Fruit fly (Drosophila melanogaster) whole organism, embryonic: ENCODE measurements around the gene ND-24.

ENCODE experiments used
- Atf3 ChIP-seq: fragments of 200-800 bp; sonication (Bioruptor generic); optimal IDR thresholded peaks from 3 replicates; lab custom pipeline; 2016; ENCODE audit warnings: missing biosample characterization, missing genetic modification characterization
- Bteb2 ChIP-seq: fragments of 200-800 bp; sonication (Bioruptor generic); optimal IDR thresholded peaks from 2 replicates; lab custom pipeline; 2016; ENCODE audit warnings: missing biosample characterization, missing genetic modification characterization
- CG10462 ChIP-seq: fragments of 200-800 bp; sonication (Bioruptor generic); optimal IDR thresholded peaks from 2 replicates; lab custom pipeline; 2016; ENCODE audit warnings: missing biosample characterization, missing genetic modification characterization
- CG11093 ChIP-seq: fragments of 200-800 bp; sonication (Bioruptor generic); IDR thresholded peaks from 3 replicates; pipeline ENCODE4 v1.3.6; 2022; ENCODE audit warnings: missing biosample characterization, missing genetic modification characterization
- CG11504 ChIP-seq: fragments of 200-800 bp; sonication (Bioruptor generic); optimal IDR thresholded peaks from 3 replicates; lab custom pipeline; 2019; ENCODE audit warnings: missing biosample characterization, mild to moderate bottlenecking, missing genetic modification characterization, moderate library complexity
- CG11695 ChIP-seq: fragments of 200-800 bp; sonication (Bioruptor generic); IDR thresholded peaks from 3 replicates; pipeline ENCODE4 v1.3.6; 2022; ENCODE audit warnings: missing biosample characterization, missing genetic modification characterization
- CG11696 ChIP-seq: fragments of 200-800 bp; sonication (Bioruptor generic); IDR thresholded peaks from 2 replicates; pipeline ENCODE4 v1.3.6; 2022; ENCODE audit warnings: missing biosample characterization, missing genetic modification characterization
- CG11723 ChIP-seq: fragments of 200-800 bp; sonication (Bioruptor generic); optimal IDR thresholded peaks from 2 replicates; lab custom pipeline; 2017; ENCODE audit warnings: missing biosample characterization, mild to moderate bottlenecking, missing genetic modification characterization
- CG12391 ChIP-seq: fragments of 200-800 bp; sonication (Bioruptor generic); optimal IDR thresholded peaks from 3 replicates; lab custom pipeline; 2018; ENCODE audit warnings: missing biosample characterization, mild to moderate bottlenecking, missing genetic modification characterization, moderate library complexity
- CG13624 ChIP-seq: fragments of 200-800 bp; sonication (Bioruptor generic); optimal IDR thresholded peaks from 2 replicates; lab custom pipeline; 2016; ENCODE audit warnings: missing biosample characterization, missing genetic modification characterization
- CG13894 ChIP-seq: fragments of 200-800 bp; sonication (Bioruptor generic); optimal IDR thresholded peaks from 3 replicates; lab custom pipeline; 2018; ENCODE audit warnings: missing biosample characterization, mild to moderate bottlenecking, missing genetic modification characterization, moderate library complexity
- CG16815 ChIP-seq: fragments of 200-800 bp; sonication (Bioruptor generic); optimal IDR thresholded peaks from 3 replicates; lab custom pipeline; 2017; ENCODE audit warnings: missing biosample characterization, mild to moderate bottlenecking, missing genetic modification characterization
- CG17361 ChIP-seq: fragments of 200-800 bp; sonication (Bioruptor generic); IDR thresholded peaks from 3 replicates; pipeline ENCODE4 v1.3.6; 2022; ENCODE audit warnings: missing biosample characterization, missing genetic modification characterization
- CG1832 ChIP-seq: fragments of 200-800 bp; sonication (Bioruptor generic); optimal IDR thresholded peaks from 2 replicates; lab custom pipeline; 2017; ENCODE audit warnings: missing biosample characterization, mild to moderate bottlenecking, missing genetic modification characterization, inconsistent platforms
- CG2116 ChIP-seq: fragments of 200-800 bp; sonication (Bioruptor generic); optimal IDR thresholded peaks from 3 replicates; lab custom pipeline; 2018; ENCODE audit warnings: missing biosample characterization, mild to moderate bottlenecking, missing genetic modification characterization
- CG32767 ChIP-seq: fragments of 200-800 bp; sonication (Bioruptor generic); IDR thresholded peaks from 2 replicates; pipeline ENCODE4 v1.3.6; 2022; ENCODE audit warnings: missing biosample characterization, missing genetic modification characterization
- CG3281 ChIP-seq: fragments of 200-800 bp; sonication (Bioruptor generic); optimal IDR thresholded peaks from 3 replicates; lab custom pipeline; 2017; ENCODE audit warnings: missing biosample characterization, mild to moderate bottlenecking, missing genetic modification characterization
- CG34224 ChIP-seq: fragments of 200-800 bp; sonication (Bioruptor generic); IDR thresholded peaks from 3 replicates; pipeline ENCODE4 v1.3.6; 2022; ENCODE audit warnings: missing biosample characterization, missing genetic modification characterization; ENCODE audit not compliant: partially characterized antibody
- CG43689 ChIP-seq: fragments of 200-800 bp; sonication (Bioruptor generic); IDR thresholded peaks from 2 replicates; pipeline ENCODE4 v1.3.6; 2022; ENCODE audit warnings: missing biosample characterization, missing genetic modification characterization
- CG4820 ChIP-seq: fragments of 200-800 bp; sonication (Bioruptor generic); optimal IDR thresholded peaks from 3 replicates; lab custom pipeline; 2016; ENCODE audit warnings: missing biosample characterization, missing genetic modification characterization
- CG9437 ChIP-seq: fragments of 200-800 bp; sonication (Bioruptor generic); optimal IDR thresholded peaks from 2 replicates; lab custom pipeline; 2018; ENCODE audit warnings: missing biosample characterization, mild to moderate bottlenecking, missing genetic modification characterization
- CTCF ChIP-seq: fragments of 200-800 bp; sonication (Bioruptor generic); optimal IDR thresholded peaks from 2 replicates; lab custom pipeline; 2017; ENCODE audit warnings: missing biosample characterization, mild to moderate bottlenecking, missing genetic modification characterization, moderate library complexity
- Chrac-16 ChIP-seq: fragments of 200-800 bp; sonication (Bioruptor generic); optimal IDR thresholded peaks from 3 replicates; lab custom pipeline; 2016; ENCODE audit warnings: missing biosample characterization, missing genetic modification characterization
- CoRest ChIP-seq: fragments of 200-800 bp; sonication (Bioruptor generic); optimal IDR thresholded peaks from 3 replicates; lab custom pipeline; 2018; ENCODE audit warnings: missing biosample characterization, mild to moderate bottlenecking, missing genetic modification characterization, moderate library complexity
- CrebB ChIP-seq: fragments of 200-800 bp; sonication (Bioruptor generic); optimal IDR thresholded peaks from 3 replicates; lab custom pipeline; 2018; ENCODE audit warnings: missing biosample characterization, mild to moderate bottlenecking, missing genetic modification characterization
- ERR ChIP-seq: fragments of 200-800 bp; sonication (Bioruptor generic); optimal IDR thresholded peaks from 2 replicates; lab custom pipeline; 2016; ENCODE audit warnings: missing biosample characterization, missing genetic modification characterization
- Fer3 ChIP-seq: fragments of 200-800 bp; sonication (Bioruptor generic); optimal IDR thresholded peaks from 2 replicates; lab custom pipeline; 2018; ENCODE audit warnings: missing biosample characterization, mild to moderate bottlenecking, missing genetic modification characterization, moderate library complexity
- Gsc ChIP-seq: fragments of 200-800 bp; sonication (Bioruptor generic); IDR thresholded peaks from 2 replicates; pipeline ENCODE4 v1.3.6; 2022; ENCODE audit warnings: missing biosample characterization, missing genetic modification characterization
- Gug ChIP-seq: fragments of 200-800 bp; sonication (Bioruptor generic); IDR thresholded peaks from 4 replicates; pipeline ENCODE4 v1.3.6; 2022; ENCODE audit warnings: missing biosample characterization, missing genetic modification characterization
- HLH54F ChIP-seq: fragments of 200-800 bp; sonication (Bioruptor generic); optimal IDR thresholded peaks from 3 replicates; lab custom pipeline; 2016; ENCODE audit warnings: missing biosample characterization, missing genetic modification characterization
- HmgZ ChIP-seq: fragments of 200-800 bp; sonication (Bioruptor generic); optimal IDR thresholded peaks from 2 replicates; lab custom pipeline; 2018; ENCODE audit warnings: missing biosample characterization, mild to moderate bottlenecking, missing genetic modification characterization
- Hr78 ChIP-seq, 2 experiments: fragments of 200-800 bp in 1 of 2; fragments of >200 bp in 1 of 2; sonication (Bioruptor generic) in 1 of 2; optimal IDR thresholded peaks; 2 replicates each; lab custom pipeline; 2017 to 2019; ENCODE audit warnings: missing biosample characterization in 2 of 2, missing genetic modification characterization in 2 of 2, mild to moderate bottlenecking in 1 of 2, moderate library complexity in 1 of 2
- MESR4 ChIP-seq: fragments of 200-800 bp; sonication (Bioruptor generic); optimal IDR thresholded peaks from 2 replicates; lab custom pipeline; 2018; ENCODE audit warnings: missing biosample characterization, mild to moderate bottlenecking, missing genetic modification characterization, moderate library complexity
- NFAT ChIP-seq: fragments of 200-800 bp; sonication (Bioruptor generic); IDR thresholded peaks from 2 replicates; pipeline ENCODE4 v1.3.6; 2022; ENCODE audit warnings: missing biosample characterization, missing genetic modification characterization
- Poxn ChIP-seq: fragments of 200-800 bp; sonication (Bioruptor generic); IDR thresholded peaks from 2 replicates; pipeline ENCODE4 v1.3.6; 2022; ENCODE audit warnings: missing biosample characterization, missing genetic modification characterization
- Scr ChIP-seq: fragments of 200-800 bp; sonication (Bioruptor generic); IDR thresholded peaks from 2 replicates; pipeline ENCODE4 v1.3.6; 2022; ENCODE audit warnings: missing biosample characterization, missing genetic modification characterization; ENCODE audit not compliant: partially characterized antibody
- ato ChIP-seq: fragments of 200-800 bp; sonication (Bioruptor generic); IDR thresholded peaks from 2 replicates; pipeline ENCODE4 v1.3.6; 2022; ENCODE audit warnings: missing biosample characterization, missing genetic modification characterization; ENCODE audit not compliant: partially characterized antibody
- az2 ChIP-seq: fragments of 200-800 bp; sonication (Bioruptor generic); optimal IDR thresholded peaks from 3 replicates; lab custom pipeline; 2016; ENCODE audit warnings: missing biosample characterization, missing genetic modification characterization
- bigmax ChIP-seq: fragments of 200-800 bp; sonication (Bioruptor generic); optimal IDR thresholded peaks from 2 replicates; lab custom pipeline; 2018; ENCODE audit warnings: missing biosample characterization, mild to moderate bottlenecking, missing genetic modification characterization
- dmrt99B ChIP-seq: fragments of 200-800 bp; sonication (Bioruptor generic); optimal IDR thresholded peaks from 2 replicates; lab custom pipeline; 2018; ENCODE audit warnings: missing biosample characterization, mild to moderate bottlenecking, missing genetic modification characterization, moderate library complexity
- fd96Cb ChIP-seq: fragments of 200-800 bp; sonication (Bioruptor generic); optimal IDR thresholded peaks from 2 replicates; lab custom pipeline; 2018; ENCODE audit warnings: missing biosample characterization, mild to moderate bottlenecking, missing genetic modification characterization, moderate library complexity
- grau ChIP-seq: fragments of 200-800 bp; optimal IDR thresholded peaks from 3 replicates; lab custom pipeline; 2019; ENCODE audit warnings: missing biosample characterization, mild to moderate bottlenecking, missing genetic modification characterization, moderate library complexity
- kay ChIP-seq: fragments of 200-800 bp; sonication (Bioruptor generic); optimal IDR thresholded peaks from 2 replicates; lab custom pipeline; 2016; ENCODE audit warnings: missing biosample characterization, missing genetic modification characterization
- knrl ChIP-seq: fragments of 200-800 bp; sonication (Bioruptor generic); IDR thresholded peaks from 3 replicates; pipeline ENCODE4 v1.3.6; 2022; ENCODE audit warnings: missing biosample characterization, missing genetic modification characterization; ENCODE audit not compliant: partially characterized antibody
- odd ChIP-seq: fragments of 200-800 bp; sonication (Bioruptor generic); optimal IDR thresholded peaks from 2 replicates; lab custom pipeline; 2017; ENCODE audit warnings: missing biosample characterization, mild to moderate bottlenecking, missing genetic modification characterization
- onecut ChIP-seq: fragments of 200-800 bp; sonication (Bioruptor generic); IDR thresholded peaks from 2 replicates; pipeline ENCODE4 v1.3.6; 2022; ENCODE audit warnings: missing biosample characterization, missing genetic modification characterization
- p53 ChIP-seq: fragments of 200-800 bp; sonication (Bioruptor generic); optimal IDR thresholded peaks from 2 replicates; lab custom pipeline; 2016; ENCODE audit warnings: missing biosample characterization, missing genetic modification characterization
- ranshi ChIP-seq: fragments of 200-800 bp; sonication (Bioruptor generic); IDR thresholded peaks from 2 replicates; pipeline ENCODE4 v1.3.6; 2022; ENCODE audit warnings: missing biosample characterization, missing genetic modification characterization
- tna ChIP-seq: fragments of 200-800 bp; sonication (Bioruptor generic); IDR thresholded peaks from 2 replicates; pipeline ENCODE4 v1.3.6; 2022; ENCODE audit warnings: missing biosample characterization, missing genetic modification characterization; ENCODE audit not compliant: partially characterized antibody
- unpg ChIP-seq: fragments of 200-800 bp; sonication (Bioruptor generic); optimal IDR thresholded peaks from 3 replicates; lab custom pipeline; 2018; ENCODE audit warnings: missing biosample characterization, mild to moderate bottlenecking, missing genetic modification characterization, moderate library complexity
- usp ChIP-seq: fragments of >200 bp; optimal IDR thresholded peaks from 2 replicates; lab custom pipeline; 2017; ENCODE audit warnings: missing biosample characterization, missing genetic modification characterization
- z ChIP-seq: fragments of 200-800 bp; sonication (Bioruptor generic); IDR thresholded peaks from 3 replicates; pipeline ENCODE4 v1.3.6; 2022; ENCODE audit warnings: missing biosample characterization, missing genetic modification characterization

ND-24 gene

dm6 chrX:17582650-17583049 lies 49.2 kb upstream of the ND-24 start (continued):
- TF ChIP-seq CTCF (GFP tag; lab: Kevin White, UChicago): no peak
- TF ChIP-seq odd (GFP tag; lab: Kevin White, UChicago): peak; percentile 57
- no peak for TF ChIP-seq CoRest
- TF ChIP-seq Gug (GFP tag; lab: Robert Waterston, UW): no peak
- peak; percentile 48; the same call in 1 of the 3 replicates for TF ChIP-seq CG11695 (GFP tag; lab: Robert Waterston, UW)
- no peak for TF ChIP-seq kay (GFP tag; lab: Kevin White, UChicago)
- no peak for TF ChIP-seq Hr78 (GFP tag; optimal IDR thresholded peaks at IDR 0.05; lab: Kevin White, UChicago)
- TF ChIP-seq CG13624 (GFP tag; lab: Kevin White, UChicago): no peak
- TF ChIP-seq CG1832 (GFP tag; lab: Kevin White, UChicago): no peak
- peak; percentile 28 for TF ChIP-seq CG3281 (GFP tag; lab: Kevin White, UChicago)
- TF ChIP-seq CG11696 (GFP tag; lab: Robert Waterston, UW): no peak
- TF ChIP-seq CG10462: no peak
- TF ChIP-seq CG43689: 0 out of 2 replicates have a peak, but pooled peaks have one; percentile 40
- no peak for TF ChIP-seq Scr (GFP tag; lab: Robert Waterston, UW)
- no peak for TF ChIP-seq HmgZ (tag; lab: Kevin White, UChicago)
- no peak for TF ChIP-seq CG13894 (tag; lab: Kevin White, UChicago)
- TF ChIP-seq p53 (GFP tag; lab: Kevin White, UChicago): no peak
- no peak for TF ChIP-seq MESR4 (GFP tag; lab: Kevin White, UChicago)
- peak; percentile 40 for TF ChIP-seq Fer3 (tag; lab: Kevin White, UChicago)
- TF ChIP-seq onecut (GFP tag; lab: Robert Waterston, UW): peak; percentile 19; the same call in 1 of the 2 replicates
- TF ChIP-seq grau (tag; lab: Kevin White, UChicago): peak; percentile 12
- no peak for TF ChIP-seq CG12391
- TF ChIP-seq HLH54F: no peak
- no peak for TF ChIP-seq CrebB (tag; lab: Kevin White, UChicago)
- TF ChIP-seq fd96Cb (tag; lab: Kevin White, UChicago): no peak
- no peak for TF ChIP-seq bigmax (GFP tag; lab: Kevin White, UChicago)
- no peak for TF ChIP-seq knrl
- peak; percentile 17 for TF ChIP-seq CG11504 (tag; lab: Kevin White, UChicago)
- TF ChIP-seq Chrac-16 (GFP tag; lab: Kevin White, UChicago): no peak
- TF ChIP-seq CG16815 (GFP tag; lab: Kevin White, UChicago): no peak
- TF ChIP-seq usp (GFP tag; lab: Kevin White, UChicago): no peak
- TF ChIP-seq CG11093 (GFP tag; lab: Robert Waterston, UW): no peak
- no peak for TF ChIP-seq z
- no peak for TF ChIP-seq ato (GFP tag; lab: Robert Waterston, UW)
- TF ChIP-seq CG34224 (GFP tag; lab: Robert Waterston, UW): no peak
- TF ChIP-seq CG17361: no peak
- TF ChIP-seq dmrt99B (tag; lab: Kevin White, UChicago): peak; percentile 35
- TF ChIP-seq Bteb2 (GFP tag; lab: Kevin White, UChicago): no peak
- TF ChIP-seq Poxn (GFP tag; lab: Robert Waterston, UW): no peak
- peak; percentile 3 for TF ChIP-seq CG4820 (GFP tag; lab: Kevin White, UChicago)
- no peak for TF ChIP-seq CG2116 (GFP tag; lab: Kevin White, UChicago)
- no peak for TF ChIP-seq ERR
- no peak for TF ChIP-seq Atf3 (GFP tag; lab: Kevin White, UChicago)
- peak; percentile 47 for TF ChIP-seq unpg (GFP tag; lab: Kevin White, UChicago)
- no peak for TF ChIP-seq NFAT
- no peak for TF ChIP-seq CG11723 (GFP tag; lab: Kevin White, UChicago)
- TF ChIP-seq Gsc: no peak
- TF ChIP-seq az2: no peak
- TF ChIP-seq ranshi (GFP tag; lab: Robert Waterston, UW): peak; percentile 18; the same call in 1 of the 2 replicates
- no peak for TF ChIP-seq tna (GFP tag; lab: Robert Waterston, UW)
- no peak for TF ChIP-seq CG9437 (GFP tag; lab: Kevin White, UChicago)
- TF ChIP-seq CG32767 (GFP tag; lab: Robert Waterston, UW): no peak
